Worm (Caenorhabditis elegans): ENCODE measurements around the gene fbxl-4.
A peak's percentile ranks its signal among the peaks of the same experiment; 100 is the strongest.

Gene fbxl-4

DNA sequence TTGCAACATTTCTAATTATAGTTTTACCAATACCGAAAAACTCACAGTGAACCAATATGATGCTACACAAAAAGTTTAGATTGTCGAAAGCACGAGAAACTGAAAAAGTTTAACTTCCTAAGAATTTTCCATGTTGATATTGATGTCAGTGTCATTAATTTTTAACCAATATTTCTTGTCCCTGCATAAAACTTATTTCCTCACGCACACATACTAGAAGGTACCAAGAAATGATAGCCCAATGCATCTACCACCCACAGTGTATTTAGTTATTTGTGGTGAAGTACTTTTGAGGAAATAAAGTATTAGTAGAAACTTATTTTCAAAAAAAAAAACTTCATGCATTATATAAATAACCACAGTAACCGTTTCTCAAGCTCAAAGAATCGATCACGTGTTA lies 42.8 kb downstream of the fbxl-4 start, which contains the start of gene aexr-2:
Gene aexr-2 (minus strand): TSS at position 101 of the 400 bp plus-strand sequence.
- TF ChIP-seq Y67H2A.10 (GFP tag; conservative IDR thresholded peaks at IDR 0.05) (no peak), sea-2 (GFP tag; IDR thresholded peaks at IDR 0.05) (no peak), lag-1 (GFP tag; IDR thresholded peaks at IDR 0.05) (no peak), dox-1 (GFP tag; IDR thresholded peaks at IDR 0.05) (no peak), ceh-79 (tag; optimal IDR thresholded peaks at IDR 0.05) (no peak), B0336.3 (GFP tag; IDR thresholded peaks at IDR 0.05) (no peak), ceh-58 (GFP tag; IDR thresholded peaks at IDR 0.05) (no peak), akir-1 (GFP tag; optimal IDR thresholded peaks at IDR 0.05) (no peak), K11D2.4 (GFP tag; IDR thresholded peaks at IDR 0.05) (no peak), ekl-4 (GFP tag; IDR thresholded peaks at IDR 0.05) (no peak), B0019.2 (GFP tag; conservative IDR thresholded peaks at IDR 0.05) (no peak), zim-3 (tag; optimal IDR thresholded peaks at IDR 0.05) (no peak), mel-28 (tag; optimal IDR thresholded peaks at IDR 0.05; ENCODE audit: borderline replicate concordance) (no peak), gei-17 (GFP tag; optimal IDR thresholded peaks at IDR 0.05) (no peak), Y56A3A.18 (GFP tag; IDR thresholded peaks at IDR 0.05) (no peak), fkh-3 (tag; optimal IDR thresholded peaks at IDR 0.05) (no peak), ceh-100 (GFP tag; IDR thresholded peaks at IDR 0.05) (no peak), xnd-1 (tag; optimal IDR thresholded peaks at IDR 0.05) (no peak), ceh-27 (GFP tag; optimal IDR thresholded peaks at IDR 0.05) (no peak)

DNA sequence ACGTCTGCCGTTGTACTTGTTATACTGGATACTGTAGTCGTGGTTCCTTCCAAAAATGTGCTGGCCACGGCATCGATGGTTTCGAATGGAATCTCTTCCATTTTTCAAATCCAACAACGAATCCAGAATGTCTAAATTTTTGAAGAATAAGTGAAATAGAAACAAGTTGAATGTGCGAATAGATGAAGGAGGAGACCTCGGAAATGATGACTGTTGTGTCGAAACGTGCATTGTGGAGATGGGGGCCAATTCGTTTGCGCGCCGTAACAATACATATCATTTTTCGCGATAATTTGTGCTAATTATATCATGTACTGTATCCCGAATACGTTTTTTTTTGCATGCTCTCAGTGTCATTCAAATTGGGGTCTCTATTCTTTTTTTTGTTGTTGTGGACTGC lies 46.6 kb downstream of the fbxl-4 start, which contains the start of gene aexr-1:
Gene aexr-1 (minus strand): TSS at position 101 of the 400 bp plus-strand sequence.
- TF ChIP-seq C06A6.2 (GFP tag; conservative IDR thresholded peaks at IDR 0.05) (no peak), bed-1 (GFP tag; IDR thresholded peaks at IDR 0.05) (0 out of 2 replicates have a peak, but pooled peaks have one; percentile 33), egrh-3 (GFP tag; IDR thresholded peaks at IDR 0.05) (no peak)

DNA sequence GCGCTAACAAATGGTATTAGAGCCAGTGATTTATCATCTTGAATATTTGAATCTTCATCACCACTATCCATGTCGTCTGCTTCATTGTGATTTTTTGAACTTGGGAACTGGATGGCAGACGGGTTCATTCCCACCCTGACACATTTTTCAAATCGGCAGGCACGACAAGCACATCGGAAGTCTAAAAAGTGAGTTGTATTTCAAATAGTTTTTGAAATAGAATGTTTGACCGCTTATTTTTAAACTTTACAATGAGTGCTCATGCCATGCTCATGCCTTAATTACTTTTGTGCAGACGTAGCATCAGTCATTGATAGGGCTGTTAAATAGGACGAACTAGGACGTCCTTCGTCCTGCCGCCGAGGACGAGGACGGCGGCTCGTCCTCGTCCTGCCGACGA lies 49.3 kb downstream of the fbxl-4 start:
- no peak for TF ChIP-seq zfh-2 (GFP tag; conservative IDR thresholded peaks at IDR 0.05)
- TF ChIP-seq nhr-120 (GFP tag; IDR thresholded peaks at IDR 0.05) = peak; percentile 72; the same call in 1 of the 2 replicates

DNA sequence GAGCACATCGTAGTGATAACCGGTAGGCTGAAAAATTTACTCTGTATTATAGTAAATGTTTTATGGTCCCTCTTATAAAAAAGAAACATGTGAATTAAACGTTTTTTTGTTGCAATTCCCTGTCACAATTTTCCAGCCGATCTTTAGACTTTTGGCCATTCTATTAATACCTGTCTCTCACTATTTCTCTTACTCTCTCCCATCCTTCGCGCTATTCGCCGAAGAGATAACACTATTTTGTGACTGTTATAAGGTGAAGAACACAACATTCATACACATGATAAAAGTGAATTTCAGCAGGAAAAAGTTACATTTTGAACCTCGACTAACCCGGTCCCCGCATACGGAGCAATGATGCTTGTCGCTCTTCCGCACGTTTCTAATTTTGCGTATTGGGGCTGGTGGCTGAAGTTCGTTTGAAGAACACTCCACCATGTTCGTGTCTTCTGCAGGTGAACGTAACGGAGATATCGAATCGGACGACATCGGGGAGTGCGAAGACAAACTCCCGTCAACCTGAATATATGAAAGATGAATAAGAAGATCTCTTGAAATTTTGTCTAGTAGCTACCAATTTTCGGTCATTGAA lies 50.5 kb downstream of the fbxl-4 start:
- TF ChIP-seq F39B2.1 (GFP tag; IDR thresholded peaks at IDR 0.05) (no peak), nhr-120 (GFP tag; IDR thresholded peaks at IDR 0.05) (0 out of 2 replicates have a peak, but pooled peaks have one; percentile 70), nhr-80 (tag; optimal IDR thresholded peaks at IDR 0.05) (peak; percentile 81)

DNA sequence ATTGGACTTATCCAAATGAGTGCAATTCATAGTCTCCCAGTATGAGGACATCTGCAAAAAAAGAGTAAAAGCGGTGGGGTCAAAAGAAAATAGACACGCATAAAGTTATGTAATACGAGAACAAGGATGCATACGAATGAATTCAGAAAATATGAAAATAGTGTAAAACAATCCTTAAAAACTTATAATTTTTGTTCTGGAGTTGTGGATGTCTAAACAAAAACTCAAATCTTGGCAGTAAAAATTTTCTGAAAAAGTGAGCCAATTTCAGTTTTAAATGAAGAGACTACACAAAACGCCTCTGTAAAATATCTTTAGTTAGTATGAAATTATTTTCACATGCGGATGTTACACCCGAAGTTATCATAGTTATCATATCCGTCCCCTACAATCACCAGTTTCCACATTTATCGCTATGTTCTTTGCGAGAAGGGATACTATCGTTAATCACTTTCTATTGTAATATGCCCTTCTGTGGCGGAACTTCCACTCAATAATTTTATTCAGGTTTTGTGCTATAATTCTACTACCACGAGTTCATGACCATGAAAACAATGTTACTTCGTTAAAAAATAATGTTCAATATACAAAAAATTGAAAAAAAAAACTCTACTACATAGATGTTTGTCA lies 52.1 kb downstream of the fbxl-4 start, which contains the start of gene nhr-120:
Gene nhr-120 (minus strand): TSS at position 51 of the 630 bp plus-strand sequence.
- TF ChIP-seq attf-6 (GFP tag; IDR thresholded peaks at IDR 0.05) = no peak
- TF ChIP-seq akir-1 (GFP tag; optimal IDR thresholded peaks at IDR 0.05) = no peak
- TF ChIP-seq ztf-18 (tag; optimal IDR thresholded peaks at IDR 0.05) = no peak
- TF ChIP-seq T07F8.4 (tag; optimal IDR thresholded peaks at IDR 0.05) = no peak
- TF ChIP-seq nhr-120 (GFP tag; IDR thresholded peaks at IDR 0.05) = no peak
- TF ChIP-seq K12H6.12 (tag; optimal IDR thresholded peaks at IDR 0.05) = no peak
- TF ChIP-seq F57C9.4 (tag; optimal IDR thresholded peaks at IDR 0.05) = no peak
- TF ChIP-seq unc-130 (GFP tag; optimal IDR thresholded peaks at IDR 0.05) = no peak
- TF ChIP-seq mes-4 (tag; optimal IDR thresholded peaks at IDR 0.05) = no peak
- TF ChIP-seq snpc-3.4 (tag; optimal IDR thresholded peaks at IDR 0.05) = no peak
- TF ChIP-seq bed-2 (GFP tag; IDR thresholded peaks at IDR 0.05) = no peak
- no peak for TF ChIP-seq C06A6.2 (GFP tag; conservative IDR thresholded peaks at IDR 0.05)
- no peak for TF ChIP-seq B0261.1 (tag; optimal IDR thresholded peaks at IDR 0.05)
- TF ChIP-seq F55B11.4 (tag; optimal IDR thresholded peaks at IDR 0.05; ENCODE audit: borderline replicate concordance, insufficient read depth) = no peak
- no peak for TF ChIP-seq hmg-1.2 (GFP tag; IDR thresholded peaks at IDR 0.05)
- no peak for TF ChIP-seq unc-62 (GFP tag; optimal IDR thresholded peaks at IDR 0.05)
- no peak for TF ChIP-seq ztf-3 (GFP tag; optimal IDR thresholded peaks at IDR 0.05)
- TF ChIP-seq hrde-1 (tag; optimal IDR thresholded peaks at IDR 0.05; ENCODE audit: borderline replicate concordance) = no peak
- TF ChIP-seq ccch-3 (GFP tag; optimal IDR thresholded peaks at IDR 0.05) = no peak

All from whole organism, young adult.